Worm (Caenorhabditis elegans): ENCODE results near the gene tbx-37.

tbx-37 gene

DNA sequence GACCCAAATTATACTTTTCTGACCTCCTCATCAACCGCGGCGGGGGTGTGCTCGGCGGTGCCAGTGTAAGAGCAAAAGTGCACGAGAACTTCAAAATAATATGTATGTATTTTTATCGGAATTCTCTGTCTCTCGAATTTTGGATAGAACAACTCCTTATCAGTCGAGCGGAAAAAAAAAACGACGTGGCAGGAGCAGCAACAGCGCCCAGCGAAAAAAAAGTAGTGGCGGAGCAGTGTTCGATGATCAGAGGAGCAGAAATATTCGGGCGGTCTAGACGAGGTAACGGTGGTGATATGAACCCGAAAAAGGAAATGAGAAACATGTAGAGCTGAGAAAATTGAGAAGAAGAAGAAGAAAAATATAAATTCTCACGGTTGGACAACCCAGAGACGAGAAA is 33.7 kb downstream of the tbx-37 start:
- TF ChIP-seq daf-16 (GFP tag; optimal IDR thresholded peaks at IDR 0.05) (no peak), daf-16 (tag; optimal IDR thresholded peaks at IDR 0.05) (peak; percentile 72), hlh-11 (tag; optimal IDR thresholded peaks at IDR 0.05) (peak; percentile 31), Y105C5A.15 (GFP tag; IDR thresholded peaks at IDR 0.05) (no peak), mxl-3 (GFP tag; optimal IDR thresholded peaks at IDR 0.05) (no peak), ceh-82 (tag; optimal IDR thresholded peaks at IDR 0.05) (no peak), aha-1 (tag) (no peak), ceh-44 (GFP tag; IDR thresholded peaks at IDR 0.05) (no peak), tra-1 (GFP tag; IDR thresholded peaks at IDR 0.05) (0 out of 2 replicates have a peak, but pooled peaks have one; percentile 27), hif-1 (tag; optimal IDR thresholded peaks at IDR 0.05) (no peak), ceh-20 (GFP tag; IDR thresholded peaks at IDR 0.05) (no peak), D1046.2 (GFP tag; IDR thresholded peaks at IDR 0.05) (no peak), mdl-1 (tag; optimal IDR thresholded peaks at IDR 0.05) (no peak), duxl-1 (tag; optimal IDR thresholded peaks at IDR 0.05; ENCODE audit: poor library complexity) (no peak), pqm-1 (tag; optimal IDR thresholded peaks at IDR 0.05) (peak; percentile 29), F26F4.8 (GFP tag; conservative IDR thresholded peaks at IDR 0.05) (no peak), pha-4 (GFP tag; IDR thresholded peaks at IDR 0.05) (0 out of 2 replicates have a peak, but pooled peaks have one; percentile 7), pha-4 (tag; optimal IDR thresholded peaks at IDR 0.05) (no peak), dve-1 (tag; optimal IDR thresholded peaks at IDR 0.05; ENCODE audit: insufficient read depth) (peak; percentile 55), mes-2 (tag; optimal IDR thresholded peaks at IDR 0.05; ENCODE audit: poor library complexity, severe bottlenecking) (peak; percentile 16), lsy-2 (tag; optimal IDR thresholded peaks at IDR 0.05) (no peak), hlh-30 (tag; optimal IDR thresholded peaks at IDR 0.05; ENCODE audit: insufficient read depth) (no peak), dpl-1 (GFP tag; optimal IDR thresholded peaks at IDR 0.05) (no peak), zfp-3 (GFP tag; conservative IDR thresholded peaks at IDR 0.05) (no peak), lim-7 (GFP tag; IDR thresholded peaks at IDR 0.05) (no peak), nhr-28 (tag; optimal IDR thresholded peaks at IDR 0.05) (peak; percentile 47)

DNA sequence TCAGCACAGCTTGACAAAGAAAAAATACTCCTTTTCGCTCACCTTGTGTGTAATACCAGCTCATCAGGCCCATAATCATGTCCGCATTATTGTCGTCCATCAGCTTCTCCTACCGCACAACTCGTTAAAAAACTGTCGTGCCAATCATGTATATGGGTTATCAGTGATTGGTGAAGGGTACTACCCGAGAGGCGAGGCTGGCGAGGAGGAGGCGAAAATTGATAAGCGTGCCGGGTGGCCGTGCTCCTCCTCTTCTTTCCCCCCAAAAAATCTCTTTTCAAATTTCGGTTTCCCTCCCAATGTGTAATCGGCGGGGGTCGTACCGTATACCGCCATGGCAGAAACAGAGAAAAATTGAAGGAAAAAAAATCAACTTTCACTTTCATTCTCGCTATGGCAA is 38.8 kb downstream of the tbx-37 start:
- TF ChIP-seq madf-5 (GFP tag; IDR thresholded peaks at IDR 0.05) = no peak
- no peak for TF ChIP-seq ceh-62 (tag; optimal IDR thresholded peaks at IDR 0.05)
- TF ChIP-seq dmd-6 (GFP tag; IDR thresholded peaks at IDR 0.05) = peak; percentile 31; the same call in 1 of the 2 replicates
- TF ChIP-seq nhr-28 (tag; optimal IDR thresholded peaks at IDR 0.05) = peak; percentile 16
- no peak for TF ChIP-seq zag-1 (tag; optimal IDR thresholded peaks at IDR 0.05)
- TF ChIP-seq ceh-28 (tag; optimal IDR thresholded peaks at IDR 0.05) = no peak
- no peak for TF ChIP-seq aha-1 (tag)
- TF ChIP-seq zfp-2 (tag; optimal IDR thresholded peaks at IDR 0.05) = no peak
- TF ChIP-seq set-16 (GFP tag; IDR thresholded peaks at IDR 0.05) = 0 out of 2 replicates have a peak, but pooled peaks have one; percentile 12
- no peak for TF ChIP-seq mdl-1 (tag; optimal IDR thresholded peaks at IDR 0.05)
- TF ChIP-seq lim-7 (GFP tag; IDR thresholded peaks at IDR 0.05) = no peak
- no peak for TF ChIP-seq daf-12 (tag; optimal IDR thresholded peaks at IDR 0.05)
- TF ChIP-seq F44E2.7 (GFP tag; IDR thresholded peaks at IDR 0.05) = no peak
- no peak for TF ChIP-seq F26F4.8 (GFP tag; conservative IDR thresholded peaks at IDR 0.05)
- no peak for TF ChIP-seq ces-1 (GFP tag; optimal IDR thresholded peaks at IDR 0.05)
- no peak for TF ChIP-seq daf-16 (GFP tag; optimal IDR thresholded peaks at IDR 0.05)
- TF ChIP-seq daf-16 (tag; optimal IDR thresholded peaks at IDR 0.05) = peak; percentile 7
- TF ChIP-seq fkh-10 (GFP tag; optimal IDR thresholded peaks at IDR 0.05) = no peak
- no peak for TF ChIP-seq ztf-11 (tag; optimal IDR thresholded peaks at IDR 0.05)
- peak; percentile 56; the same call in 1 of the 2 replicates for TF ChIP-seq tra-1 (GFP tag; IDR thresholded peaks at IDR 0.05)
- peak; percentile 21; the same call in 1 of the 2 replicates for TF ChIP-seq lin-1 (GFP tag; IDR thresholded peaks at IDR 0.05)
- no peak for TF ChIP-seq rbr-2 (tag; optimal IDR thresholded peaks at IDR 0.05)
- TF ChIP-seq spr-3 (GFP tag; optimal IDR thresholded peaks at IDR 0.05) = no peak
- no peak for TF ChIP-seq nhr-76 (tag; optimal IDR thresholded peaks at IDR 0.05)
- peak; percentile 48 for TF ChIP-seq pqm-1 (tag; optimal IDR thresholded peaks at IDR 0.05)
- TF ChIP-seq F49E8.2 (tag; optimal IDR thresholded peaks at IDR 0.05; ENCODE audit: borderline replicate concordance) = no peak
- no peak for TF ChIP-seq nhr-237 (tag; optimal IDR thresholded peaks at IDR 0.05)
- no peak for TF ChIP-seq T20F7.1 (GFP tag; optimal IDR thresholded peaks at IDR 0.05)
- TF ChIP-seq aly-2 (tag; optimal IDR thresholded peaks at IDR 0.05) = no peak
- TF ChIP-seq D1046.2 (GFP tag; IDR thresholded peaks at IDR 0.05) = no peak
- no peak for TF ChIP-seq nhr-42 (GFP tag; IDR thresholded peaks at IDR 0.05)
- no peak for TF ChIP-seq nhr-102 (tag; optimal IDR thresholded peaks at IDR 0.05)
- peak in 1 of 2 experiments; percentile 25 for TF ChIP-seq unc-62 (GFP tag; optimal IDR thresholded peaks at IDR 0.05 in 1 of 2)
- no peak for TF ChIP-seq unc-62 (tag; optimal IDR thresholded peaks at IDR 0.05)
